Fruit fly (Drosophila melanogaster): Measurements from ENCODE around the gene CG13795.

- no peak for TF ChIP-seq jim (GFP tag; optimal IDR thresholded peaks at IDR 0.05)
- TF ChIP-seq sv (GFP tag; optimal IDR thresholded peaks at IDR 0.05): no peak
- no peak for TF ChIP-seq Mio (GFP tag; optimal IDR thresholded peaks at IDR 0.05)
- TF ChIP-seq CG32264 (GFP tag; optimal IDR thresholded peaks at IDR 0.05): no peak
- no peak for TF ChIP-seq h (GFP tag; optimal IDR thresholded peaks at IDR 0.05)
- TF ChIP-seq Hnf4 (GFP tag; optimal IDR thresholded peaks at IDR 0.05): no peak
- TF ChIP-seq dmrt93B (GFP tag; optimal IDR thresholded peaks at IDR 0.05): no peak
- TF ChIP-seq foxo (GFP tag; optimal IDR thresholded peaks at IDR 0.05): no peak
- TF ChIP-seq psq (GFP tag; optimal IDR thresholded peaks at IDR 0.05): no peak
- no peak for TF ChIP-seq N (GFP tag; optimal IDR thresholded peaks at IDR 0.05)
- TF ChIP-seq Hr78 (GFP tag; optimal IDR thresholded peaks at IDR 0.05): no peak
Measured at dm6 chr2L:7675754-7676178, 50.3 kb downstream of the CG13795 start.

Measured in whole organism, wandering third instar larva.